Worm (Caenorhabditis elegans): ENCODE results near the gene nrx-1.

Gene nrx-1

DNA sequence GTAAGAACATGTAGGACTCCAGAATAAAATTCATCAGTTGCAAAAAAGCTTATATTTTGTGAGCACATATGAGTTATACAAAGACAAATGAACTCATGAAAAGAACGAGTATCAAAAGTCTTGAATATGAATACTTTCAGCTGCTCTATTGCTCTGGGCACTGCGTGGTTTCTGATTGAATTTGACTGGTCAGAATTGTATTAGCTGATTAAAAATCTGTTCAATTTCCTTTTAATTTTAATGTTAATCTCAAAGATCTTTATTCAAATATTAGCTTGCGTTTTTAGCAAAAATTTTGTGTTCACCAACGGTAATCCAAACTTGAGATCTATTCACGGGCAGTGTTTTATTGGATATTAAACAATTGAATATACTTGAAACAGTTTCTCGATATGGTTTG lies 26.7 kb upstream of the nrx-1 start, which contains the start of gene srh-184:
Gene srh-184, minus strand, starts transcription at position 101 of the 400 bp plus-strand sequence.
- no peak for TF ChIP-seq tlf-1 (GFP tag; optimal IDR thresholded peaks at IDR 0.05)
- TF ChIP-seq F39B2.1 (GFP tag; IDR thresholded peaks at IDR 0.05) = no peak
- TF ChIP-seq bed-2 (GFP tag; IDR thresholded peaks at IDR 0.05) = no peak
- TF ChIP-seq attf-3 (GFP tag; conservative IDR thresholded peaks at IDR 0.05) = no peak
- TF ChIP-seq snpc-1.1 (tag; optimal IDR thresholded peaks at IDR 0.05; ENCODE audit: insufficient read depth) = no peak
- TF ChIP-seq hsf-1 (GFP tag; IDR thresholded peaks at IDR 0.05) = no peak
- no peak for TF ChIP-seq rec-8 (tag; optimal IDR thresholded peaks at IDR 0.05)
- TF ChIP-seq nhr-80 (tag; optimal IDR thresholded peaks at IDR 0.05) = no peak
- no peak for TF ChIP-seq F49E8.2 (tag; optimal IDR thresholded peaks at IDR 0.05; ENCODE audit: insufficient read depth)
- no peak for TF ChIP-seq mxl-1 (tag; optimal IDR thresholded peaks at IDR 0.05)
- no peak for TF ChIP-seq repo-1 (tag; optimal IDR thresholded peaks at IDR 0.05)

DNA sequence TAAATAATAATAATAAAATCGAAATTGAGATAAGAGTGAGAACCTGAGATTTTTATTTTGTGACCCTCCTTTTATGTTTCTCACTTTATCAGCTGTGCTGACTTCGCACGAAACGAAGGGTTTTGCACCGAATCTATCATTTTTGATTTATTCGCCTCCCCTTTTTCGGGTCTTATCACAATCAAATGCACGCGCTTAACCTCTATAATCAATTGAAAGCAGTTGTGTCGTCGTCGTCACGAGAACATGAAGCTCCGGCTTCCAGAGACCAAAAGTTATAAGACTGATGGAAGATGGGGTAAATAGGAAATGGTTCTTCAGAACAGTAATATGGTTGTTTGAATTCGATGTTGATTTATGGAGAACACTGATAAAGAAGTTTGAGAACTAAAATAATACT lies 23.7 kb upstream of the nrx-1 start, which contains the start of gene D1054.18:
Gene D1054.18, minus strand, starts transcription at position 45 of the 400 bp plus-strand sequence.
- TF ChIP-seq ztf-22 (GFP tag; optimal IDR thresholded peaks at IDR 0.05) (peak; percentile 41), ets-4 (GFP tag; optimal IDR thresholded peaks at IDR 0.05) (peak; percentile 48), attf-3 (GFP tag; conservative IDR thresholded peaks at IDR 0.05) (no peak), cebp-1 (GFP tag; IDR thresholded peaks at IDR 0.05) (no peak), cebp-1 (tag; optimal IDR thresholded peaks at IDR 0.05) (peak; percentile 13), efl-1 (GFP tag; optimal IDR thresholded peaks at IDR 0.05) (no peak), tbp1 (GFP tag; optimal IDR thresholded peaks at IDR 0.05) (peak; percentile 13), madf-10 (tag; optimal IDR thresholded peaks at IDR 0.05) (peak; percentile 13), nhr-80 (tag; optimal IDR thresholded peaks at IDR 0.05) (peak; percentile 87), Y53G8AR.9 (GFP tag; conservative IDR thresholded peaks at IDR 0.05) (no peak), pha-4 (tag; optimal IDR thresholded peaks at IDR 0.05) (peak; percentile 35), Y95B8A.8 (GFP tag; IDR thresholded peaks at IDR 0.05) (no peak)

DNA sequence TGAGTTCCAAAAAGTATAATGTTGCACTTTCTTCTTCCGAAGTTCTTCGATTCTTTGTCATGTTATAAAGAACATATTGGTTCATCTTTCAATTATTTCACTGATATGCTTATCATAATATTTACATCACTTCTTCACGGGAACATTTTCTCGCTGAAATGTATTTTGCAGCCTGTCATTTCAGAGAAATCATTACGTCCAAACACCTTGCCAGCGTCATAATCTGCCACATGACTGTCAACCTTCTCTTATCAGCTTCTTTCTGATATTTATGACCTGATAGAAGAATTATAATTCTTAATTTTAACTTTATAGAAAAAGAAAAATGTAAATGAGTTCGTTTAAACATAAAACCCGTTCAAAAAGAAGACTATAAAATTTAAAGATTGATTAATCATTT lies 22.8 kb upstream of the nrx-1 start:
- TF ChIP-seq madf-6 (GFP tag; IDR thresholded peaks at IDR 0.05) (no peak), lag-1 (GFP tag; IDR thresholded peaks at IDR 0.05) (no peak), let-607 (tag; optimal IDR thresholded peaks at IDR 0.05) (peak in 1 of 2 experiments; percentile 73), ets-4 (GFP tag; optimal IDR thresholded peaks at IDR 0.05) (peak; percentile 24), nhr-120 (GFP tag; IDR thresholded peaks at IDR 0.05) (no peak), ccch-3 (GFP tag; optimal IDR thresholded peaks at IDR 0.05) (no peak), snpc-4 (GFP tag; optimal IDR thresholded peaks at IDR 0.05) (no peak), snpc-4 (tag; optimal IDR thresholded peaks at IDR 0.05) (peak in 1 of 4 experiments; percentile 16), dox-1 (GFP tag; IDR thresholded peaks at IDR 0.05) (no peak), nhr-80 (tag; optimal IDR thresholded peaks at IDR 0.05) (peak; percentile 89), tbx-9 (tag; optimal IDR thresholded peaks at IDR 0.05; ENCODE audit: borderline replicate concordance) (no peak), efl-1 (GFP tag; optimal IDR thresholded peaks at IDR 0.05) (no peak), attf-6 (GFP tag; IDR thresholded peaks at IDR 0.05) (no peak), ekl-4 (GFP tag; IDR thresholded peaks at IDR 0.05) (no peak), hmg-1.2 (GFP tag; IDR thresholded peaks at IDR 0.05) (no peak), egrh-3 (GFP tag; IDR thresholded peaks at IDR 0.05) (no peak), sptf-2 (GFP tag; optimal IDR thresholded peaks at IDR 0.05) (no peak), madf-10 (tag; optimal IDR thresholded peaks at IDR 0.05) (peak; percentile 46), ztf-25 (GFP tag; IDR thresholded peaks at IDR 0.05) (no peak), B0035.1 (tag; optimal IDR thresholded peaks at IDR 0.05) (no peak), T26A5.8 (tag; optimal IDR thresholded peaks at IDR 0.05) (no peak), unc-62 (GFP tag; optimal IDR thresholded peaks at IDR 0.05) (peak; percentile 69), ama-1 (optimal IDR thresholded peaks at IDR 0.05) (no peak), ama-1 (GFP tag; optimal IDR thresholded peaks at IDR 0.05) (no peak), lir-1 (GFP tag; conservative IDR thresholded peaks at IDR 0.05) (no peak), snpc-1.3 (tag; optimal IDR thresholded peaks at IDR 0.05; ENCODE audit: insufficient read depth) (no peak), F49E8.2 (tag; optimal IDR thresholded peaks at IDR 0.05; ENCODE audit: insufficient read depth) (no peak), madf-8 (GFP tag; conservative IDR thresholded peaks at IDR 0.05) (no peak), F22D6.2 (tag; optimal IDR thresholded peaks at IDR 0.05) (no peak), F10E7.11 (tag; optimal IDR thresholded peaks at IDR 0.05) (no peak)
